Worm (Caenorhabditis elegans) whole organism, early embryonic: Measurements from ENCODE around the gene mig-23.

Experiments used
- B0310.2 ChIP-seq: sonication (generic microtip); optimal IDR thresholded peaks from 2 replicates; lab custom pipeline; 2016; ENCODE audit warnings: mild to moderate bottlenecking, missing genetic modification characterization, missing compliant biosample characterization
- F13C5.2 ChIP-seq: sonication (generic microtip); optimal IDR thresholded peaks from 2 replicates; lab custom pipeline; 2017; ENCODE audit warnings: mild to moderate bottlenecking, missing genetic modification characterization, inconsistent platforms, missing compliant biosample characterization
- aly-1 ChIP-seq: sonication (generic microtip); optimal IDR thresholded peaks from 2 replicates; lab custom pipeline; 2016; ENCODE audit warnings: missing genetic modification characterization, missing compliant biosample characterization
- ama-1 ChIP-seq: fragments of 150-350 bp; optimal IDR thresholded peaks from 2 replicates; lab custom pipeline; 2014
- ceh-13 ChIP-seq: fragments of 200-800 bp; sonication (Bioruptor generic); optimal IDR thresholded peaks from 2 replicates; lab custom pipeline; 2018; ENCODE audit warnings: mild to moderate bottlenecking, missing genetic modification characterization, missing compliant biosample characterization
- ceh-36 ChIP-seq: sonication (generic microtip); optimal IDR thresholded peaks from 2 replicates; lab custom pipeline; 2016; ENCODE audit warnings: missing genetic modification characterization, inconsistent platforms, missing compliant biosample characterization
- ets-7 ChIP-seq: sonication (generic microtip); optimal IDR thresholded peaks from 2 replicates; lab custom pipeline; 2016; ENCODE audit warnings: missing genotype, missing genetic modification characterization, missing compliant biosample characterization
- flt-1 ChIP-seq: fragments of 200-800 bp; sonication (Bioruptor generic); IDR thresholded peaks from 2 replicates; pipeline ENCODE4 v1.3.6; 2022; ENCODE audit warnings: missing genetic modification characterization, missing compliant biosample characterization
- hmbx-1 ChIP-seq: sonication (generic microtip); optimal IDR thresholded peaks from 2 replicates; lab custom pipeline; 2016; ENCODE audit warnings: mild to moderate bottlenecking, missing genetic modification characterization, missing compliant biosample characterization
- hmg-4 ChIP-seq: fragments of 200-800 bp; sonication (Bioruptor generic); optimal IDR thresholded peaks from 2 replicates; lab custom pipeline; 2018; ENCODE audit warnings: mild to moderate bottlenecking, missing genetic modification characterization, missing compliant biosample characterization
- hnd-1 ChIP-seq: sonication (generic microtip); optimal IDR thresholded peaks from 2 replicates; lab custom pipeline; 2016; ENCODE audit warnings: missing genetic modification characterization, missing compliant biosample characterization
- pes-1 ChIP-seq: fragments of 200-800 bp; sonication (Bioruptor generic); IDR thresholded peaks from 2 replicates; pipeline ENCODE4 v1.3.6; 2022; ENCODE audit warnings: missing genetic modification reagents, missing genetic modification characterization, missing compliant biosample characterization
- scrt-1 ChIP-seq: fragments of 200-800 bp; sonication (Bioruptor generic); IDR thresholded peaks from 2 replicates; pipeline ENCODE4 v1.3.6; 2022; ENCODE audit warnings: missing genetic modification characterization, missing compliant biosample characterization
- sea-1 ChIP-seq: fragments of 200-800 bp; sonication (Bioruptor generic); conservative IDR thresholded peaks from 2 replicates; pipeline ENCODE4 v1.3.6; 2022; ENCODE audit warnings: missing genetic modification characterization, missing compliant biosample characterization
- tbx-11 ChIP-seq: fragments of 200-800 bp; sonication (Bioruptor generic); IDR thresholded peaks from 2 replicates; pipeline ENCODE4 v1.3.6; 2022; ENCODE audit warnings: missing genetic modification characterization, missing compliant biosample characterization
- tbx-37 ChIP-seq: fragments of 200-800 bp; sonication (Bioruptor generic); conservative IDR thresholded peaks from 2 replicates; pipeline ENCODE4 v1.3.6; 2022; ENCODE audit warnings: missing genetic modification reagents, missing genetic modification characterization, missing compliant biosample characterization
- tra-4 ChIP-seq: sonication (generic microtip); optimal IDR thresholded peaks from 2 replicates; lab custom pipeline; 2017; ENCODE audit warnings: missing genetic modification characterization, missing compliant biosample characterization

mig-23 gene

ce11 chrX:5919097-5919496, 29.6 kb downstream of the mig-23 start, which contains the start of gene capa-1:
Gene capa-1 (plus strand): TSS chrX:5919397.
- TF ChIP-seq B0310.2 (tag; lab: Kevin White, UChicago), result no peak
- no peak for TF ChIP-seq hmbx-1
- no peak for TF ChIP-seq hnd-1
- TF ChIP-seq tbx-37 (GFP tag; lab: Robert Waterston, UW), result no peak
- no peak for TF ChIP-seq ceh-36
- TF ChIP-seq tra-4 (tag; lab: Kevin White, UChicago), result no peak
- no peak for TF ChIP-seq tbx-11 (GFP tag; lab: Robert Waterston, UW)
- no peak for TF ChIP-seq pes-1 (GFP tag; lab: Robert Waterston, UW)
- no peak for TF ChIP-seq F13C5.2
- TF ChIP-seq sea-1 (GFP tag; lab: Robert Waterston, UW), result no peak
- no peak for TF ChIP-seq ceh-13 (GFP tag; lab: Kevin White, UChicago)
- TF ChIP-seq scrt-1 (GFP tag; lab: Robert Waterston, UW), result no peak
- TF ChIP-seq flt-1 (GFP tag; lab: Robert Waterston, UW), result no peak
- TF ChIP-seq hmg-4 (GFP tag; lab: Kevin White, UChicago), result no peak
- TF ChIP-seq ama-1, result no peak
- no peak for TF ChIP-seq aly-1
- TF ChIP-seq ets-7 (tag; lab: Kevin White, UChicago), result no peak

DNA sequence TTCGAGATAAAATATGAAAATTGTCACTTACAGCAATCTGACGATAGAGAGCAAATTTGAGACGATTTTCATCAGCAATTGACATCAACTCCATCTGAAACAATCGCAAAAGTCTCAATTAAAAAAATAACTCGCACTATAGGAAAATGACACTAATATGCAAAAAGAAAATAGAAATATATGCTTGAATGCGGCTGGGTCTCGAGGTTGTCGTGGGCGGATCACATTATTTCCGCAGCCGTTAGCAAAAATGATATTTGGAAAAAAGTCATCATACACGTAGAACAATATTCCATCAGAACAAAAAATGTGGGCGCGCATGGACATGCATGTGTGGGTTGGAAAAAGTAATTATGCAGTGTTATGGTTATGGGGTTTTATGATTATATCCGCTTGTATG, 31.4 kb downstream of the mig-23 start, which contains the start of gene Y23B4A.1:
TSS of gene Y23B4A.1 (minus strand) at position 101 of the 400 bp plus-strand sequence.
- no peak for TF ChIP-seq tra-4 (tag; lab: Kevin White, UChicago)
- TF ChIP-seq hmg-4 (GFP tag; lab: Kevin White, UChicago), result no peak
- TF ChIP-seq tbx-11 (GFP tag; lab: Robert Waterston, UW), result no peak
- TF ChIP-seq B0310.2 (tag; lab: Kevin White, UChicago), result no peak
- TF ChIP-seq ceh-13 (GFP tag; lab: Kevin White, UChicago), result no peak
- TF ChIP-seq ceh-36, result no peak
- no peak for TF ChIP-seq sea-1 (GFP tag; lab: Robert Waterston, UW)
- no peak for TF ChIP-seq hmbx-1
- TF ChIP-seq ama-1, result no peak
- no peak for TF ChIP-seq ets-7 (tag; lab: Kevin White, UChicago)
- no peak for TF ChIP-seq tbx-37 (GFP tag; lab: Robert Waterston, UW)
- no peak for TF ChIP-seq flt-1 (GFP tag; lab: Robert Waterston, UW)
- no peak for TF ChIP-seq aly-1
- TF ChIP-seq pes-1 (GFP tag; lab: Robert Waterston, UW), result no peak
- TF ChIP-seq hnd-1, result no peak
- no peak for TF ChIP-seq F13C5.2

- TF ChIP-seq aly-1 (no peak), flt-1 (GFP tag; lab: Robert Waterston, UW) (no peak), ets-7 (tag; lab: Kevin White, UChicago) (no peak), scrt-1 (GFP tag; lab: Robert Waterston, UW) (no peak), B0310.2 (tag; lab: Kevin White, UChicago) (no peak), hnd-1 (no peak), ceh-36 (no peak), hmbx-1 (no peak), tra-4 (tag; lab: Kevin White, UChicago) (no peak), tbx-37 (GFP tag; lab: Robert Waterston, UW) (no peak; the same call in 1 of the 2 replicates), pes-1 (GFP tag; lab: Robert Waterston, UW) (no peak), ama-1 (no peak), ceh-13 (GFP tag; lab: Kevin White, UChicago) (no peak), F13C5.2 (no peak), hmg-4 (GFP tag; lab: Kevin White, UChicago) (no peak), sea-1 (GFP tag; lab: Robert Waterston, UW) (no peak)
Measured at ce11 chrX:5905764-5906163, 42.9 kb downstream of the mig-23 start.

DNA sequence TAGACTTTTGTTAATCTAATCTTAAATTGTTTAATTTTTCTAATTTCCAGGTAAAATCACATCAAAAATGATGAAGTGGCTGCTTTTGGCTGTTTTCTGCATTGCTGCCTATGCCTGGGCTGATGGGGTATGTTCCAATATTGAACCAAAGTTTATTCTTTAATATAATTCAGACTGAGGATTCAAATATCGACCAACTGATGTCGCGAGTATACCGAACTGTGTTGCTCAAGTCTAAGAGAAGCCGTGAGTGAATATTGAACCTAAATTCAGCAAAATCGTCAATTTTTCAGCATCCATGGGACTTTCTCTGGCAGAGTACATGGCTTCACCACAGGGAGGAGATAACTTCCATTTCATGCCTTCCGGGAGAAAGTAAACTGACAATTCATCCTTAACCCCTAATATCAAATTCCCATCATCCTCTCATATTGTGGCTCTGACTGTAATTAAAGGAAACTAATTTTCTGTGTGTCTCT, 44.0 kb downstream of the mig-23 start, which contains the start of gene nlp-49:
TSS of gene nlp-49 (plus strand) at position 51 of the 479 bp plus-strand sequence.
- no peak for TF ChIP-seq F13C5.2
- TF ChIP-seq hmbx-1, result no peak

- TF ChIP-seq tbx-37 (GFP tag; lab: Robert Waterston, UW) (no peak), tra-4 (tag; lab: Kevin White, UChicago) (no peak), tbx-11 (GFP tag; lab: Robert Waterston, UW) (no peak), hmg-4 (GFP tag; lab: Kevin White, UChicago) (no peak), ama-1 (no peak), ets-7 (tag; lab: Kevin White, UChicago) (no peak), aly-1 (no peak), ceh-36 (no peak), B0310.2 (tag; lab: Kevin White, UChicago) (no peak), F13C5.2 (no peak), pes-1 (GFP tag; lab: Robert Waterston, UW) (no peak), hnd-1 (no peak), ceh-13 (GFP tag; lab: Kevin White, UChicago) (no peak), hmbx-1 (no peak), flt-1 (GFP tag; lab: Robert Waterston, UW) (no peak), sea-1 (GFP tag; lab: Robert Waterston, UW) (no peak), scrt-1 (GFP tag; lab: Robert Waterston, UW) (no peak)
Measured at ce11 chrX:5903896-5904295, 44.8 kb downstream of the mig-23 start.

DNA sequence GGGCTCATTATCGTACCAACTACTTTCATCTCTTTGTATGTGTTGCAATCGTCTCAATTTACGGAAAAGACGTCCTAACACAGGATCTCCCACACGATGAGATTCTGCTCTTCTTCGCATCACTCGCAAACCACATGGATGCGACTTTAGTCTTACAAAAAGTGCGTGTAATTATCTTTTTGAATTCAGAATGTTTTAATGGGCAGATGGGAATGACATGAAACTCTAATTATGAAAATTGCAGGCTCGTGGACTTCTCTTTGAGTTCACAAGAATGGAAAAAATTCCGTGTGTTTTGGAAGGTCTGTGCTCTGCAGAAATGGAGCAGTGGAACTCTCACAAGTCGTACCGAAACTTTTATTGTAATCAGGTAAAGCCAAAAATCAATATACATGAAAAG, 47.2 kb downstream of the mig-23 start:
- TF ChIP-seq ceh-36, result no peak
- no peak for TF ChIP-seq flt-1 (GFP tag; lab: Robert Waterston, UW)
- TF ChIP-seq sea-1 (GFP tag; lab: Robert Waterston, UW), result no peak
- no peak for TF ChIP-seq ceh-13 (GFP tag; lab: Kevin White, UChicago)
- TF ChIP-seq aly-1, result no peak
- no peak for TF ChIP-seq F13C5.2
- TF ChIP-seq hnd-1, result no peak

ce11 chrX:5897038-5897437, 51.6 kb downstream of the mig-23 start, which contains the start of gene tbc-16:
Gene tbc-16 (plus strand): TSS chrX:5897338.
- TF ChIP-seq tbx-37 (GFP tag; lab: Robert Waterston, UW) (no peak), F13C5.2 (no peak), pes-1 (GFP tag; lab: Robert Waterston, UW) (no peak), B0310.2 (tag; lab: Kevin White, UChicago) (no peak)
